Worm (Caenorhabditis elegans) whole organism, young adult: ENCODE data around the gene fbxb-20.

ENCODE experiments used
- F22D6.2 ChIP-seq: sonication (generic microtip); optimal IDR thresholded peaks from 2 replicates; lab custom pipeline; 2016; ENCODE audit warnings: mild to moderate bottlenecking, missing genetic modification characterization, missing compliant biosample characterization
- T26A5.8 ChIP-seq: sonication (generic microtip); optimal IDR thresholded peaks from 2 replicates; lab custom pipeline; 2016; ENCODE audit warnings: missing genetic modification characterization, missing compliant biosample characterization
- die-1 ChIP-seq: sonication (generic microtip); optimal IDR thresholded peaks from 2 replicates; lab custom pipeline; 2016; ENCODE audit warnings: missing genotype, mild to moderate bottlenecking, missing genetic modification characterization, missing compliant biosample characterization
- nhr-80 ChIP-seq: sonication (generic microtip); optimal IDR thresholded peaks from 2 replicates; lab custom pipeline; 2016; ENCODE audit warnings: missing genetic modification characterization, missing compliant biosample characterization
- pha-4 ChIP-seq: fragments of 150-350 bp; sonication (generic microtip); optimal IDR thresholded peaks from 2 replicates; lab custom pipeline; 2014; ENCODE audit warnings: missing biosample characterization, missing genetic modification reagents, missing genetic modification characterization
- sea-2 ChIP-seq: fragments of 200-800 bp; sonication (Bioruptor generic); IDR thresholded peaks from 2 replicates; pipeline ENCODE4 v1.3.6; 2022; ENCODE audit warnings: missing genetic modification characterization, missing compliant biosample characterization
- ztf-28 ChIP-seq: fragments of 200-800 bp; sonication (Bioruptor generic); IDR thresholded peaks from 2 replicates; pipeline ENCODE4 v1.3.6; 2022; ENCODE audit warnings: missing genetic modification reagents, missing genetic modification characterization, missing compliant biosample characterization

DNA sequence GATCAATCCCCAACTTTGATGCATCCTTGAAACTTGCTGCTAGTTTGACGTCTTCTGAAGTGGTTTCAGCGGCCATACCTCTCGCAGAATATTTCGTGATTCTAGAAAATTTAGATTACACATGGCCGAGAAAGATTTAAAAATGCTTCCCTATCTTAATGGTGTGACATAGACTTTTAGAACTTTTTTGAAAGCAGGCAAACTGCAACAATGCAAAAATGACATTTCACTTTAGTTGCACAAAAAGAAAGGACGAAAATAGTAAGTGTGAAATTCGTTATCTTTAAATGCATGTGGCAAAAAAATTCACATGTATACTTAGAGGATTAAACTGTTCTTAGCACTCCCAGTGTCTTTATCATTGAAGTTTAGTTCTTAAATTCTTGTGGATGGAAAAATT is 6.8 kb upstream of the fbxb-20 start, which contains the start of gene ZC204.12:
- TF ChIP-seq nhr-80 (tag; lab: Kevin White, UChicago) (no peak), ztf-28 (GFP tag; lab: Robert Waterston, UW) (no peak), T26A5.8 (tag; lab: Kevin White, UChicago) (no peak), F22D6.2 (tag; lab: Kevin White, UChicago) (no peak), sea-2 (GFP tag; lab: Robert Waterston, UW) (no peak), die-1 (tag; lab: Kevin White, UChicago) (no peak), pha-4 (tag; lab: Kevin White, UChicago) (no peak)
